Fruit fly (Drosophila melanogaster) whole organism, wandering third instar larva: Measurements from ENCODE around the gene CG14115.

Experiments
- CG32264 ChIP-seq: fragments of 200-800 bp; sonication (Bioruptor generic); optimal IDR thresholded peaks from 2 replicates; lab custom pipeline; 2016; ENCODE audit warnings: missing biosample characterization, missing genetic modification characterization
- Dif ChIP-seq: fragments of 200-275, 200-300 bp; sonication (Bioruptor generic); optimal IDR thresholded peaks from 2 replicates; lab custom pipeline; 2018; ENCODE audit warnings: missing biosample characterization, missing genetic modification characterization; ENCODE audit not compliant: partially characterized antibody
- GATAd ChIP-seq: sonication (Bioruptor generic); optimal IDR thresholded peaks from 2 replicates; lab custom pipeline; 2016; ENCODE audit warnings: missing biosample characterization, missing genetic modification characterization
- HLH106 ChIP-seq: fragments of 200-800 bp; optimal IDR thresholded peaks from 3 replicates; lab custom pipeline; 2019; ENCODE audit warnings: missing biosample characterization, mild to moderate bottlenecking, missing genetic modification characterization, moderate library complexity
- Hnf4 ChIP-seq: fragments of 200-800 bp; sonication (Bioruptor generic); optimal IDR thresholded peaks from 2 replicates; lab custom pipeline; 2016; ENCODE audit warnings: missing biosample characterization, mild to moderate bottlenecking, missing genetic modification characterization
- Hr78 ChIP-seq: fragments of >200 bp; optimal IDR thresholded peaks from 2 replicates; lab custom pipeline; 2017; ENCODE audit warnings: missing biosample characterization, missing genetic modification characterization
- Hr83 ChIP-seq: fragments of 200-300 bp; sonication (Bioruptor generic); optimal IDR thresholded peaks from 2 replicates; lab custom pipeline; 2016; ENCODE audit warnings: missing biosample characterization, mild to moderate bottlenecking, missing genetic modification characterization, moderate library complexity; ENCODE audit not compliant: poor library complexity, severe bottlenecking
- Mio ChIP-seq: sonication (Bioruptor generic); optimal IDR thresholded peaks from 2 replicates; lab custom pipeline; 2016; ENCODE audit warnings: missing biosample characterization, missing genetic modification characterization
- OdsH ChIP-seq: fragments of 200-800 bp; sonication (Bioruptor generic); optimal IDR thresholded peaks from 2 replicates; lab custom pipeline; 2016; ENCODE audit warnings: missing biosample characterization, mild to moderate bottlenecking, missing genetic modification characterization
- br ChIP-seq: fragments of 200-800 bp; sonication (Bioruptor generic); optimal IDR thresholded peaks from 2 replicates; lab custom pipeline; 2016; ENCODE audit warnings: missing biosample characterization, missing genetic modification characterization
- fru ChIP-seq: fragments of 200-800 bp; sonication (Bioruptor generic); optimal IDR thresholded peaks from 3 replicates; lab custom pipeline; 2016; ENCODE audit warnings: missing biosample characterization, mild to moderate bottlenecking, missing genetic modification characterization
- pan ChIP-seq: fragments of >200 bp; optimal IDR thresholded peaks from 2 replicates; lab custom pipeline; 2017
- sage ChIP-seq: fragments of 200-800 bp; sonication (Bioruptor generic); optimal IDR thresholded peaks from 2 replicates; lab custom pipeline; 2016; ENCODE audit warnings: missing biosample characterization, mild to moderate bottlenecking, missing genetic modification characterization

dm6 chr3L:13014693-13015092 is 46.5 kb downstream of the CG14115 start:
- TF ChIP-seq sage (GFP tag; lab: Kevin White, UChicago): no peak
- TF ChIP-seq OdsH: no peak
- TF ChIP-seq Dif (GFP tag; lab: Kevin White, UChicago): no peak
- TF ChIP-seq Hr78 (GFP tag; lab: Kevin White, UChicago): no peak
- TF ChIP-seq Hnf4 (GFP tag; lab: Kevin White, UChicago): no peak
- no peak for TF ChIP-seq CG32264 (GFP tag; lab: Kevin White, UChicago)
- no peak for TF ChIP-seq Hr83 (GFP tag; lab: Kevin White, UChicago)
- TF ChIP-seq Mio (GFP tag; lab: Kevin White, UChicago): no peak
- TF ChIP-seq HLH106: no peak
- TF ChIP-seq pan: no peak
- TF ChIP-seq fru (GFP tag; lab: Kevin White, UChicago): no peak
- TF ChIP-seq br (GFP tag; lab: Kevin White, UChicago): no peak
- no peak for TF ChIP-seq GATAd
